Worm (Caenorhabditis elegans) whole organism, L2 larva: Measurements from ENCODE around the gene C28G1.10.

Source experiments
- C34F6.9 ChIP-seq: fragments of 150-350 bp; optimal IDR thresholded peaks from 2 replicates; lab custom pipeline; 2014; ENCODE audit warnings: missing biosample characterization, missing genetic modification characterization
- F13H6.1 ChIP-seq: sonication (generic microtip); optimal IDR thresholded peaks from 2 replicates; lab custom pipeline; 2016; ENCODE audit warnings: missing genetic modification characterization, missing compliant biosample characterization
- R02D3.7 ChIP-seq: fragments of 150-350 bp; optimal IDR thresholded peaks from 2 replicates; lab custom pipeline; 2014; ENCODE audit warnings: missing biosample characterization, missing genetic modification characterization
- Y55F3AM.14 ChIP-seq: fragments of 200-800 bp; sonication (Bioruptor generic); optimal IDR thresholded peaks from 2 replicates; lab custom pipeline; 2018; ENCODE audit warnings: mild to moderate bottlenecking, missing genetic modification characterization, missing compliant biosample characterization
- ZK546.5 ChIP-seq: sonication (generic microtip); optimal IDR thresholded peaks from 2 replicates; lab custom pipeline; 2017; ENCODE audit warnings: missing biosample characterization, missing genetic modification characterization
- alr-1 ChIP-seq: fragments of 150-350 bp; optimal IDR thresholded peaks from 2 replicates; lab custom pipeline; 2014; ENCODE audit warnings: missing biosample characterization, missing genetic modification characterization
- aly-2 ChIP-seq: fragments of 150-350 bp; optimal IDR thresholded peaks from 2 replicates; lab custom pipeline; 2014; ENCODE audit warnings: missing biosample characterization, missing genetic modification characterization
- ama-1 ChIP-seq: fragments of 150-350 bp; optimal IDR thresholded peaks from 2 replicates; lab custom pipeline; 2018; ENCODE audit warnings: inconsistent platforms
- blmp-1 ChIP-seq: sonication (generic microtip); optimal IDR thresholded peaks from 2 replicates; lab custom pipeline; 2017; ENCODE audit warnings: missing genetic modification characterization, mild to moderate bottlenecking, missing compliant biosample characterization, antibody characterized with exemption, moderate library complexity; ENCODE audit not compliant: insufficient read depth
- ceh-16 ChIP-seq: fragments of 150-350 bp; optimal IDR thresholded peaks from 2 replicates; lab custom pipeline; 2014; ENCODE audit warnings: missing biosample characterization, missing genetic modification characterization
- ceh-82 ChIP-seq: fragments of 150-350 bp; optimal IDR thresholded peaks from 2 replicates; lab custom pipeline; 2014; ENCODE audit warnings: missing biosample characterization, missing genetic modification characterization
- crh-2 ChIP-seq: sonication (generic microtip); optimal IDR thresholded peaks from 2 replicates; lab custom pipeline; 2017; ENCODE audit warnings: missing biosample characterization, missing genetic modification characterization
- dmd-4 ChIP-seq: sonication (generic microtip); optimal IDR thresholded peaks from 2 replicates; lab custom pipeline; 2017; ENCODE audit warnings: missing biosample characterization, missing genetic modification characterization
- egl-27 ChIP-seq: sonication (generic microtip); optimal IDR thresholded peaks from 3 replicates; lab custom pipeline; 2017; ENCODE audit warnings: missing biosample characterization, missing genetic modification reagents, missing genetic modification characterization
- elt-1 ChIP-seq: fragments of 150-350 bp; optimal IDR thresholded peaks from 2 replicates; lab custom pipeline; 2014; ENCODE audit warnings: missing biosample characterization, missing genetic modification characterization
- elt-3 ChIP-seq: sonication (generic microtip); optimal IDR thresholded peaks from 2 replicates; lab custom pipeline; 2017; ENCODE audit warnings: missing biosample characterization, missing genetic modification characterization
- fos-1 ChIP-seq: fragments of 150-350 bp; optimal IDR thresholded peaks from 2 replicates; lab custom pipeline; 2014; ENCODE audit warnings: missing biosample characterization, missing genetic modification characterization
- gmeb-1 ChIP-seq: fragments of 150-350 bp; optimal IDR thresholded peaks from 2 replicates; lab custom pipeline; 2014; ENCODE audit warnings: missing biosample characterization, missing genetic modification characterization
- lin-11 ChIP-seq: fragments of 150-350 bp; sonication (generic microtip); optimal IDR thresholded peaks from 2 replicates; lab custom pipeline; 2014; ENCODE audit warnings: missing biosample characterization, missing genetic modification characterization, inconsistent platforms, mixed read lengths
- lin-13 ChIP-seq: fragments of 150-350 bp; optimal IDR thresholded peaks from 2 replicates; lab custom pipeline; 2014; ENCODE audit warnings: missing biosample characterization, missing genetic modification reagents, missing genetic modification characterization
- lin-39 ChIP-seq: fragments of 150-350 bp; optimal IDR thresholded peaks from 2 replicates; lab custom pipeline; 2014; ENCODE audit warnings: missing biosample characterization, missing genetic modification reagents, missing genetic modification characterization
- lsy-2 ChIP-seq, 2 experiments: fragments of 150-350 bp in 1 of 2; sonication (generic microtip) in 1 of 2; optimal IDR thresholded peaks; 2 replicates each; lab custom pipeline; 2014 to 2017; ENCODE audit warnings: missing biosample characterization in 2 of 2, missing genetic modification characterization in 2 of 2
- mab-5 ChIP-seq: fragments of 150-350 bp; optimal IDR thresholded peaks from 2 replicates; lab custom pipeline; 2014; ENCODE audit warnings: missing biosample characterization, missing genetic modification characterization
- mbf-1 ChIP-seq: sonication (generic microtip); optimal IDR thresholded peaks from 2 replicates; lab custom pipeline; 2017; ENCODE audit warnings: missing biosample characterization, missing genetic modification characterization
- mdl-1 ChIP-seq, 2 experiments: fragments of 150-350 bp in 1 of 2; sonication (generic microtip) in 1 of 2; optimal IDR thresholded peaks; 2 replicates each; lab custom pipeline; 2017; ENCODE audit warnings: missing biosample characterization in 2 of 2, missing genetic modification characterization in 2 of 2
- nhr-10 ChIP-seq: sonication (generic microtip); optimal IDR thresholded peaks from 2 replicates; lab custom pipeline; 2017; ENCODE audit warnings: missing biosample characterization, missing genetic modification characterization
- nhr-11 ChIP-seq: fragments of 150-350 bp; optimal IDR thresholded peaks from 2 replicates; lab custom pipeline; 2014; ENCODE audit warnings: missing biosample characterization, missing genetic modification characterization
- nhr-12 ChIP-seq: fragments of 150-350 bp; optimal IDR thresholded peaks from 2 replicates; lab custom pipeline; 2014; ENCODE audit warnings: missing biosample characterization, missing genetic modification characterization
- nhr-129 ChIP-seq: fragments of 150-350 bp; optimal IDR thresholded peaks from 2 replicates; lab custom pipeline; 2014; ENCODE audit warnings: missing biosample characterization, missing genetic modification characterization
- nhr-21 ChIP-seq: fragments of 150-350 bp; optimal IDR thresholded peaks from 2 replicates; lab custom pipeline; 2014; ENCODE audit warnings: missing biosample characterization, missing genetic modification characterization
- nhr-23 ChIP-seq: fragments of 150-350 bp; optimal IDR thresholded peaks from 2 replicates; lab custom pipeline; 2014; ENCODE audit warnings: missing biosample characterization, missing genetic modification reagents, missing genetic modification characterization
- nhr-237 ChIP-seq: fragments of 150-350 bp; optimal IDR thresholded peaks from 2 replicates; lab custom pipeline; 2014; ENCODE audit warnings: missing biosample characterization, missing genetic modification characterization
- nhr-25 ChIP-seq: fragments of 150-350 bp; sonication (generic microtip); optimal IDR thresholded peaks from 3 replicates; lab custom pipeline; 2014; ENCODE audit warnings: missing biosample characterization, missing genetic modification characterization
- nhr-6 ChIP-seq: fragments of 150-350 bp; optimal IDR thresholded peaks from 2 replicates; lab custom pipeline; 2014; ENCODE audit warnings: missing biosample characterization, missing genetic modification characterization
- nhr-77 ChIP-seq: fragments of 150-350 bp; optimal IDR thresholded peaks from 2 replicates; lab custom pipeline; 2014; ENCODE audit warnings: missing biosample characterization, missing genetic modification characterization
- peb-1 ChIP-seq: fragments of 150-350 bp; optimal IDR thresholded peaks from 2 replicates; lab custom pipeline; 2014; ENCODE audit warnings: missing biosample characterization, missing genetic modification characterization
- sem-4 ChIP-seq: fragments of 150-350 bp; optimal IDR thresholded peaks from 2 replicates; lab custom pipeline; 2014; ENCODE audit warnings: missing biosample characterization, missing genetic modification reagents, missing genetic modification characterization
- skn-1 ChIP-seq: sonication (generic microtip); optimal IDR thresholded peaks from 2 replicates; lab custom pipeline; 2017; ENCODE audit warnings: missing biosample characterization, missing genetic modification characterization
- sma-3 ChIP-seq: sonication (generic microtip); optimal IDR thresholded peaks from 2 replicates; lab custom pipeline; 2016; ENCODE audit warnings: missing genetic modification reagents, missing genetic modification characterization, missing compliant biosample characterization
- sma-9 ChIP-seq, 2 experiments: fragments of 150-350 bp in 1 of 2; sonication (generic microtip) in 1 of 2; optimal IDR thresholded peaks; 2 replicates each; lab custom pipeline; 2014 to 2016; ENCODE audit warnings: missing genetic modification characterization in 2 of 2, mild to moderate bottlenecking in 1 of 2, missing biosample characterization in 1 of 2, missing compliant biosample characterization in 1 of 2, missing genetic modification reagents in 1 of 2, moderate library complexity in 1 of 2
- snpc-4 ChIP-seq: fragments of 150-350 bp; optimal IDR thresholded peaks from 2 replicates; lab custom pipeline; 2014; ENCODE audit warnings: missing biosample characterization, missing genetic modification characterization
- unc-39 ChIP-seq: fragments of 150-350 bp; optimal IDR thresholded peaks from 2 replicates; lab custom pipeline; 2014; ENCODE audit warnings: missing biosample characterization, missing genetic modification characterization
- unc-55 ChIP-seq: fragments of 150-350 bp; sonication (generic microtip); optimal IDR thresholded peaks from 3 replicates; lab custom pipeline; 2014; ENCODE audit warnings: missing biosample characterization, missing genetic modification reagents, missing genetic modification characterization
- unc-62 ChIP-seq: fragments of 150-350 bp; optimal IDR thresholded peaks from 2 replicates; lab custom pipeline; 2014; ENCODE audit warnings: missing biosample characterization, missing genetic modification reagents, missing genetic modification characterization
- zag-1 ChIP-seq: fragments of 150-350 bp; optimal IDR thresholded peaks from 2 replicates; lab custom pipeline; 2014; ENCODE audit warnings: missing biosample characterization, missing genetic modification characterization
- ztf-1 ChIP-seq: fragments of 200-800 bp; sonication (Bioruptor generic); conservative IDR thresholded peaks from 2 replicates; pipeline ENCODE4 v1.3.6; 2022; ENCODE audit warnings: missing genetic modification characterization, missing compliant biosample characterization
- ztf-11 ChIP-seq: sonication (generic microtip); optimal IDR thresholded peaks from 2 replicates; lab custom pipeline; 2017; ENCODE audit warnings: missing biosample characterization, missing genetic modification characterization
- ztf-4 ChIP-seq: fragments of 150-350 bp; optimal IDR thresholded peaks from 2 replicates; lab custom pipeline; 2014; ENCODE audit warnings: missing biosample characterization, missing genetic modification characterization

Gene C28G1.10

ce11 chrX:8808740-8809139, 38.2 kb upstream of the C28G1.10 start:
- TF ChIP-seq unc-62 (GFP tag; lab: Kevin White, UChicago) (no peak), lin-39 (tag; lab: Kevin White, UChicago) (no peak), nhr-23 (no peak), ceh-16 (tag; lab: Kevin White, UChicago) (no peak), skn-1 (tag; lab: Kevin White, UChicago) (no peak), unc-55 (GFP tag; lab: Kevin White, UChicago) (peak; percentile 36)

DNA sequence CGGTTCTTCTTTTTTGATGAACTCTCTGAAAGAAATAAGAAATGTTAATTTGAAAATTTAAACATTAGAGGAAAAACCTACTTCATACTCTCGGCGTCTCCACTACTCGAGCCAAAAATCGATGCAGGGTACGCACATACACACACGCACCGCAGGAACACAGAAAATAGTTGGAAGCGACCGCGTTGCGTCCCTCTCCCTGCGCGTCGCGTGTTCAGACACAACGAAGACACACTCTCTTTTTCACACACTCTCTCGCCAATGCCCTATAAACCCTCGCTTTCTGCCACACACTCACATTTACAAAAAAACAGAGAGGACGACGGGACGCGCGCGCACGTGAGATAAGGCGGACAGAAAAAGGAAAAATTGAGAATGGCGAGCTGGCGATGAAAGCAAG, 36.0 kb upstream of the C28G1.10 start, which contains the start of gene R04E5.9:
R04E5.9 (minus strand) TSS at position 235 of the 400 bp plus-strand sequence.
- no peak for TF ChIP-seq lin-39 (tag; lab: Kevin White, UChicago)
- no peak for TF ChIP-seq ztf-1 (GFP tag; lab: Robert Waterston, UW)
- TF ChIP-seq alr-1 (tag; lab: Kevin White, UChicago) = no peak
- peak; percentile 92 for TF ChIP-seq F13H6.1 (tag; lab: Kevin White, UChicago)
- TF ChIP-seq nhr-129 (tag; lab: Kevin White, UChicago) = peak; percentile 93
- TF ChIP-seq fos-1 = peak; percentile 92
- no peak for TF ChIP-seq aly-2
- TF ChIP-seq ama-1 (lab: Kevin White, UChicago) = peak; percentile 7
- no peak for TF ChIP-seq skn-1 (tag; lab: Kevin White, UChicago)
- TF ChIP-seq elt-1 (tag; lab: Kevin White, UChicago) = no peak
- TF ChIP-seq nhr-21 (tag; lab: Kevin White, UChicago) = peak; percentile 70
- no peak for TF ChIP-seq ZK546.5
- TF ChIP-seq lin-13 (GFP tag; lab: Kevin White, UChicago) = peak; percentile 83
- peak; percentile 53 to 84 for TF ChIP-seq lsy-2 (tag; optimal IDR thresholded peaks at IDR 0.05; lab: Kevin White, UChicago)
- TF ChIP-seq nhr-11 = no peak
- TF ChIP-seq sma-3 (GFP tag; lab: Kevin White, UChicago) = peak; percentile 72
- TF ChIP-seq ztf-4 (tag; lab: Kevin White, UChicago) = peak; percentile 41
- peak; percentile 26 for TF ChIP-seq snpc-4 (tag; lab: Kevin White, UChicago)
- peak; percentile 96 for TF ChIP-seq unc-55 (GFP tag; lab: Kevin White, UChicago)
- TF ChIP-seq ztf-11 (tag; lab: Kevin White, UChicago) = no peak
- peak; percentile 96 for TF ChIP-seq lin-11 (tag; lab: Kevin White, UChicago)
- peak; percentile 94 for TF ChIP-seq C34F6.9 (tag; lab: Kevin White, UChicago)
- TF ChIP-seq peb-1 (tag; lab: Kevin White, UChicago) = peak; percentile 13
- TF ChIP-seq sma-9 (GFP tag; optimal IDR thresholded peaks at IDR 0.05; lab: Kevin White, UChicago) = peak; percentile 90
- no peak for TF ChIP-seq sma-9 (tag; optimal IDR thresholded peaks at IDR 0.05; lab: Kevin White, UChicago)
- peak; percentile 48 for TF ChIP-seq mab-5 (tag; lab: Kevin White, UChicago)
- TF ChIP-seq mbf-1 (tag; lab: Kevin White, UChicago) = no peak
- no peak for TF ChIP-seq nhr-12 (tag; lab: Kevin White, UChicago)
- TF ChIP-seq zag-1 (tag; lab: Kevin White, UChicago) = peak; percentile 77
- TF ChIP-seq unc-39 (tag; lab: Kevin White, UChicago) = no peak
- no peak for TF ChIP-seq ceh-16 (tag; lab: Kevin White, UChicago)
- no peak for TF ChIP-seq dmd-4
- TF ChIP-seq Y55F3AM.14 = peak; percentile 80
- no peak for TF ChIP-seq elt-3 (tag; lab: Kevin White, UChicago)
- no peak for TF ChIP-seq nhr-237 (tag; lab: Kevin White, UChicago)
- TF ChIP-seq ceh-82 = peak; percentile 33
- peak; percentile 48 for TF ChIP-seq gmeb-1 (tag; lab: Kevin White, UChicago)
- TF ChIP-seq nhr-23 = no peak
- TF ChIP-seq egl-27 (tag; lab: Kevin White, UChicago) = peak; percentile 86
- TF ChIP-seq nhr-77 (tag; lab: Kevin White, UChicago) = peak; percentile 9
- peak; percentile 84 to 95 for TF ChIP-seq mdl-1 (tag; optimal IDR thresholded peaks at IDR 0.05; lab: Kevin White, UChicago)
- no peak for TF ChIP-seq unc-62 (GFP tag; lab: Kevin White, UChicago)
- peak; percentile 42 for TF ChIP-seq nhr-6 (tag; lab: Kevin White, UChicago)
- TF ChIP-seq nhr-25 (tag; lab: Kevin White, UChicago) = peak; percentile 64
- TF ChIP-seq blmp-1 (tag; lab: Kevin White, UChicago) = peak; percentile 49
- peak; percentile 81 for TF ChIP-seq sem-4 (tag; lab: Kevin White, UChicago)
- no peak for TF ChIP-seq R02D3.7 (tag; lab: Kevin White, UChicago)
- no peak for TF ChIP-seq nhr-10 (tag; lab: Kevin White, UChicago)
- peak; percentile 94 for TF ChIP-seq crh-2 (tag; lab: Kevin White, UChicago)
